Fruit fly (Drosophila melanogaster) whole organism, embryonic: Measurements from ENCODE around the gene CG17768.

Experiments
- CG1024 ChIP-seq: fragments of 200-800 bp; sonication (Bioruptor generic); IDR thresholded peaks from 2 replicates; pipeline ENCODE4 v1.3.6; 2022; ENCODE audit warnings: missing biosample characterization, missing genetic modification characterization
- CG10274 ChIP-seq: fragments of 200-800 bp; sonication (Bioruptor generic); optimal IDR thresholded peaks from 3 replicates; lab custom pipeline; 2017; ENCODE audit warnings: missing biosample characterization, mild to moderate bottlenecking, missing genetic modification characterization
- CG11695 ChIP-seq: fragments of 200-800 bp; sonication (Bioruptor generic); IDR thresholded peaks from 3 replicates; pipeline ENCODE4 v1.3.6; 2022; ENCODE audit warnings: missing biosample characterization, missing genetic modification characterization
- CG11696 ChIP-seq: fragments of 200-800 bp; sonication (Bioruptor generic); IDR thresholded peaks from 2 replicates; pipeline ENCODE4 v1.3.6; 2022; ENCODE audit warnings: missing biosample characterization, missing genetic modification characterization
- CG13775 ChIP-seq: fragments of 200-800 bp; sonication (Bioruptor generic); optimal IDR thresholded peaks from 3 replicates; lab custom pipeline; 2017; ENCODE audit warnings: missing biosample characterization, mild to moderate bottlenecking, missing genetic modification characterization
- CG14710 ChIP-seq: fragments of 200-800 bp; sonication (Bioruptor generic); optimal IDR thresholded peaks from 3 replicates; lab custom pipeline; 2019; ENCODE audit warnings: missing biosample characterization, mild to moderate bottlenecking, missing genetic modification characterization, moderate library complexity
- CG15269 ChIP-seq: fragments of 200-800 bp; sonication (Bioruptor generic); optimal IDR thresholded peaks from 2 replicates; lab custom pipeline; 2018; ENCODE audit warnings: missing biosample characterization, mild to moderate bottlenecking, missing genetic modification characterization, moderate library complexity
- CG1529 ChIP-seq: fragments of 200-800 bp; sonication (Bioruptor generic); optimal IDR thresholded peaks from 3 replicates; lab custom pipeline; 2018; ENCODE audit warnings: missing biosample characterization, missing genetic modification characterization
- CG1603 ChIP-seq: fragments of 200-800 bp; sonication (Bioruptor generic); optimal IDR thresholded peaks from 2 replicates; lab custom pipeline; 2019; ENCODE audit warnings: missing biosample characterization, mild to moderate bottlenecking, missing genetic modification characterization, moderate library complexity
- CG16813 ChIP-seq: fragments of 200-800 bp; sonication (Bioruptor generic); IDR thresholded peaks from 3 replicates; pipeline ENCODE4 v1.3.6; 2022; ENCODE audit warnings: missing biosample characterization, missing genetic modification characterization; ENCODE audit not compliant: partially characterized antibody
- CG16815 ChIP-seq: fragments of 200-800 bp; sonication (Bioruptor generic); optimal IDR thresholded peaks from 3 replicates; lab custom pipeline; 2017; ENCODE audit warnings: missing biosample characterization, mild to moderate bottlenecking, missing genetic modification characterization
- CG1792 ChIP-seq: fragments of 200-800 bp; sonication (Bioruptor generic); optimal IDR thresholded peaks from 2 replicates; lab custom pipeline; 2016; ENCODE audit warnings: missing biosample characterization, missing genetic modification characterization
- CG18599 ChIP-seq: fragments of 200-800 bp; sonication (Bioruptor generic); optimal IDR thresholded peaks from 3 replicates; lab custom pipeline; 2017; ENCODE audit warnings: missing biosample characterization, missing genetic modification characterization, mild to moderate bottlenecking, moderate library complexity, missing genetic modification reagents
- CG32772 ChIP-seq: fragments of 200-800 bp; sonication (Bioruptor generic); IDR thresholded peaks from 2 replicates; pipeline ENCODE4 v1.3.6; 2022; ENCODE audit warnings: missing biosample characterization, missing genetic modification characterization
- CG4424 ChIP-seq: fragments of 200-800 bp; sonication (Bioruptor generic); optimal IDR thresholded peaks from 3 replicates; lab custom pipeline; 2016; ENCODE audit warnings: missing biosample characterization, missing genetic modification characterization
- CG4617 ChIP-seq: fragments of 200-800 bp; sonication (Bioruptor generic); optimal IDR thresholded peaks from 3 replicates; lab custom pipeline; 2016; ENCODE audit warnings: missing biosample characterization, missing genetic modification characterization, borderline replicate concordance
- CG4707 ChIP-seq: fragments of 200-800 bp; sonication (Bioruptor generic); optimal IDR thresholded peaks from 2 replicates; lab custom pipeline; 2018; ENCODE audit warnings: missing biosample characterization, mild to moderate bottlenecking, missing genetic modification characterization, moderate library complexity
- CG4820 ChIP-seq: fragments of 200-800 bp; sonication (Bioruptor generic); optimal IDR thresholded peaks from 3 replicates; lab custom pipeline; 2016; ENCODE audit warnings: missing biosample characterization, missing genetic modification characterization
- CG6272 ChIP-seq: fragments of 200-800 bp; sonication (Bioruptor generic); IDR thresholded peaks from 2 replicates; pipeline ENCODE4 v1.3.6; 2022; ENCODE audit warnings: missing biosample characterization, missing genetic modification characterization
- CG6683 ChIP-seq: fragments of 200-800 bp; sonication (Bioruptor generic); optimal IDR thresholded peaks from 2 replicates; lab custom pipeline; 2017; ENCODE audit warnings: missing biosample characterization, mild to moderate bottlenecking, missing genetic modification characterization, missing genetic modification reagents
- CG6791 ChIP-seq: fragments of 200-800 bp; sonication (Bioruptor generic); IDR thresholded peaks from 3 replicates; pipeline ENCODE4 v1.3.6; 2022; ENCODE audit warnings: missing biosample characterization, missing genetic modification characterization; ENCODE audit not compliant: partially characterized antibody
- CG7357 ChIP-seq: fragments of 200-800 bp; sonication (Bioruptor generic); IDR thresholded peaks from 3 replicates; pipeline ENCODE4 v1.3.6; 2022; ENCODE audit warnings: missing biosample characterization, missing genetic modification characterization
- CG7786 ChIP-seq: fragments of 200-800 bp; sonication (Bioruptor generic); optimal IDR thresholded peaks from 2 replicates; lab custom pipeline; 2016; ENCODE audit warnings: missing biosample characterization, missing genetic modification characterization
- CG8478 ChIP-seq: fragments of >200 bp; optimal IDR thresholded peaks from 2 replicates; lab custom pipeline; 2018
- CG9727 ChIP-seq: fragments of 200-800 bp; sonication (Bioruptor generic); optimal IDR thresholded peaks from 3 replicates; lab custom pipeline; 2017; ENCODE audit warnings: missing biosample characterization, mild to moderate bottlenecking, missing genetic modification characterization
- CTCF ChIP-seq: fragments of 200-800 bp; sonication (Bioruptor generic); optimal IDR thresholded peaks from 2 replicates; lab custom pipeline; 2017; ENCODE audit warnings: missing biosample characterization, mild to moderate bottlenecking, missing genetic modification characterization, moderate library complexity
- CoRest ChIP-seq: fragments of 200-800 bp; sonication (Bioruptor generic); optimal IDR thresholded peaks from 3 replicates; lab custom pipeline; 2018; ENCODE audit warnings: missing biosample characterization, mild to moderate bottlenecking, missing genetic modification characterization, moderate library complexity
- CrebB ChIP-seq: fragments of 200-800 bp; sonication (Bioruptor generic); optimal IDR thresholded peaks from 3 replicates; lab custom pipeline; 2018; ENCODE audit warnings: missing biosample characterization, mild to moderate bottlenecking, missing genetic modification characterization
- Dip2 ChIP-seq: fragments of 200-800 bp; sonication (Bioruptor generic); IDR thresholded peaks from 2 replicates; pipeline ENCODE4 v1.3.6; 2022; ENCODE audit warnings: missing biosample characterization, missing genetic modification characterization
- Dp ChIP-seq: fragments of 200-800 bp; sonication (Bioruptor generic); optimal IDR thresholded peaks from 2 replicates; lab custom pipeline; 2018; ENCODE audit warnings: missing biosample characterization, mild to moderate bottlenecking, missing genetic modification characterization, moderate library complexity
- Drgx ChIP-seq: fragments of 200-800 bp; sonication (Bioruptor generic); IDR thresholded peaks from 2 replicates; pipeline ENCODE4 v1.3.6; 2022; ENCODE audit warnings: missing biosample characterization, missing genetic modification characterization
- GATAe ChIP-seq: fragments of 200-800 bp; sonication (Bioruptor generic); conservative IDR thresholded peaks from 2 replicates; pipeline ENCODE4 v1.3.6; 2022; ENCODE audit warnings: missing biosample characterization, missing genetic modification characterization
- MESR4 ChIP-seq: fragments of 200-800 bp; sonication (Bioruptor generic); optimal IDR thresholded peaks from 2 replicates; lab custom pipeline; 2018; ENCODE audit warnings: missing biosample characterization, mild to moderate bottlenecking, missing genetic modification characterization, moderate library complexity
- Med ChIP-seq: fragments of 200-800 bp; sonication (Bioruptor generic); peaks from one replicate; lab custom pipeline; 2016; ENCODE audit warnings: missing biosample characterization, missing genetic modification characterization, mild to moderate bottlenecking, inconsistent platforms, moderate library complexity
- Sox100B ChIP-seq: fragments of 200-800 bp; sonication (Bioruptor generic); optimal IDR thresholded peaks from 3 replicates; lab custom pipeline; 2018; ENCODE audit warnings: missing biosample characterization, mild to moderate bottlenecking, missing genetic modification characterization
- ci ChIP-seq: fragments of 200-800 bp; sonication (Bioruptor generic); IDR thresholded peaks from 3 replicates; pipeline ENCODE4 v1.3.6; 2022; ENCODE audit warnings: missing biosample characterization, missing genetic modification characterization
- croc ChIP-seq: fragments of 200-800 bp; sonication (Bioruptor generic); conservative IDR thresholded peaks from 3 replicates; pipeline ENCODE4 v1.3.6; 2022; ENCODE audit warnings: missing biosample characterization, missing genetic modification characterization
- crp ChIP-seq, 2 experiments: fragments of 200-800 bp; sonication (Bioruptor generic); optimal IDR thresholded peaks; 2 replicates in 1 of 2; 3 replicates in 1 of 2; lab custom pipeline; 2017; ENCODE audit warnings: missing biosample characterization in 2 of 2, missing genetic modification characterization in 2 of 2, mild to moderate bottlenecking in 1 of 2, moderate library complexity in 1 of 2
- en ChIP-seq: fragments of 200-800 bp; sonication (Bioruptor generic); optimal IDR thresholded peaks from 2 replicates; lab custom pipeline; 2016; ENCODE audit warnings: missing biosample characterization, missing genetic modification characterization
- fd3F ChIP-seq: fragments of 200-800 bp; sonication (Bioruptor generic); optimal IDR thresholded peaks from 2 replicates; lab custom pipeline; 2018; ENCODE audit warnings: missing biosample characterization, mild to moderate bottlenecking, missing genetic modification characterization, moderate library complexity
- hbn ChIP-seq: fragments of 200-800 bp; sonication (Bioruptor generic); IDR thresholded peaks from 2 replicates; pipeline ENCODE4 v1.3.6; 2022; ENCODE audit warnings: missing biosample characterization, missing genetic modification characterization; ENCODE audit not compliant: partially characterized antibody
- inv ChIP-seq: fragments of 200-800 bp; sonication (Bioruptor generic); IDR thresholded peaks from 2 replicates; pipeline ENCODE4 v1.3.6; 2022; ENCODE audit warnings: missing biosample characterization, missing genetic modification characterization; ENCODE audit not compliant: partially characterized antibody
- prd ChIP-seq, 3 experiments: fragments of >200 bp in 2 of 3; fragments of 200-800 bp in 1 of 3; sonication (Bioruptor generic) in 1 of 3; optimal IDR thresholded peaks in 2 of 3; IDR thresholded peaks in 1 of 3; 2 replicates in 2 of 3; 3 replicates in 1 of 3; pipeline versions ENCODE4 v1.3.6 to Lab custom; 2017 to 2022; ENCODE audit warnings: missing biosample characterization in 1 of 3, missing genetic modification characterization in 1 of 3
- pzg ChIP-seq: fragments of 200-800 bp; sonication (Bioruptor generic); optimal IDR thresholded peaks from 3 replicates; lab custom pipeline; 2018; ENCODE audit warnings: missing biosample characterization, mild to moderate bottlenecking, missing genetic modification characterization, moderate library complexity
- sens ChIP-seq: fragments of 200-800 bp; sonication (Bioruptor generic); peaks from one replicate; lab custom pipeline; 2016; ENCODE audit warnings: missing biosample characterization, missing genetic modification characterization
- so ChIP-seq: fragments of 200-800 bp; sonication (Bioruptor generic); IDR thresholded peaks from 3 replicates; pipeline ENCODE4 v1.3.6; 2022; ENCODE audit warnings: missing biosample characterization, missing genetic modification characterization
- stwl ChIP-seq: fragments of 200-800 bp; sonication (Bioruptor generic); optimal IDR thresholded peaks from 3 replicates; lab custom pipeline; 2018; ENCODE audit warnings: missing biosample characterization, mild to moderate bottlenecking, missing genetic modification characterization, moderate library complexity
- sug ChIP-seq: fragments of 200-800 bp; optimal IDR thresholded peaks from 2 replicates; lab custom pipeline; 2019; ENCODE audit warnings: missing biosample characterization, mild to moderate bottlenecking, missing genetic modification characterization, moderate library complexity
- trem ChIP-seq: fragments of 200-800 bp; optimal IDR thresholded peaks from 3 replicates; lab custom pipeline; 2019; ENCODE audit warnings: missing biosample characterization, mild to moderate bottlenecking, missing genetic modification characterization, moderate library complexity
- vnd ChIP-seq: fragments of 200-800 bp; sonication (Bioruptor generic); IDR thresholded peaks from 3 replicates; pipeline ENCODE4 v1.3.6; 2022; ENCODE audit warnings: missing biosample characterization, missing genetic modification characterization; ENCODE audit not compliant: partially characterized antibody
- wor ChIP-seq: fragments of 200-800 bp; sonication (Bioruptor generic); IDR thresholded peaks from 2 replicates; pipeline ENCODE4 v1.3.6; 2022; ENCODE audit warnings: missing biosample characterization, missing genetic modification characterization

CG17768 gene

dm6 chr2L:10439174-10439573, 34.2 kb upstream of the CG17768 start, which contains the start of gene Nse4 (continued):
- TF ChIP-seq pzg, result peak; percentile 61
- peak; percentile 86 for TF ChIP-seq CG1024 (GFP tag; lab: Robert Waterston, UW)
- peak; percentile 37 for TF ChIP-seq trem
- TF ChIP-seq crp (GFP tag; optimal IDR thresholded peaks at IDR 0.05; lab: Kevin White, UChicago), result peak in 1 of 2 experiments; percentile 70
- no peak for TF ChIP-seq CrebB (tag; lab: Kevin White, UChicago)
- no peak for TF ChIP-seq Med
- no peak for TF ChIP-seq so
- TF ChIP-seq CG6791 (GFP tag; lab: Robert Waterston, UW), result peak; percentile 90
- TF ChIP-seq Dip2 (GFP tag; lab: Robert Waterston, UW), result no peak
- no peak for TF ChIP-seq CG11695 (GFP tag; lab: Robert Waterston, UW)
- no peak for TF ChIP-seq CG1792 (GFP tag; lab: Kevin White, UChicago)
- TF ChIP-seq sens, result peak; percentile 75
- peak; percentile 82 for TF ChIP-seq CG16813
- no peak for TF ChIP-seq CG1529 (GFP tag; lab: Kevin White, UChicago)
- no peak for TF ChIP-seq CG6272 (GFP tag; lab: Robert Waterston, UW)
- no peak for TF ChIP-seq Drgx (GFP tag; lab: Robert Waterston, UW)
- no peak for TF ChIP-seq prd (optimal IDR thresholded peaks at IDR 0.05; lab: Kevin White, UChicago)
- TF ChIP-seq prd (GFP tag; IDR thresholded peaks at IDR 0.05; lab: Robert Waterston, UW), result no peak
- TF ChIP-seq Dp, result peak; percentile 75
- TF ChIP-seq Sox100B (GFP tag; lab: Kevin White, UChicago), result no peak
- TF ChIP-seq CG7357 (GFP tag; lab: Robert Waterston, UW), result peak; percentile 85
- no peak for TF ChIP-seq CG32772 (GFP tag; lab: Robert Waterston, UW)
- peak; percentile 34 for TF ChIP-seq CG14710 (tag; lab: Kevin White, UChicago)
- TF ChIP-seq CoRest (tag; lab: Kevin White, UChicago), result peak; percentile 5
- peak; percentile 41 for TF ChIP-seq CG4617 (GFP tag; lab: Kevin White, UChicago)
- no peak for TF ChIP-seq CG4707
- no peak for TF ChIP-seq CG11696 (GFP tag; lab: Robert Waterston, UW)
- peak; percentile 2 for TF ChIP-seq sug (tag; lab: Kevin White, UChicago)
- TF ChIP-seq CG13775 (GFP tag; lab: Kevin White, UChicago), result no peak
- TF ChIP-seq stwl (tag; lab: Kevin White, UChicago), result peak; percentile 79
- no peak for TF ChIP-seq CG9727
- TF ChIP-seq CG1603, result peak; percentile 99
- no peak for TF ChIP-seq CG4820 (GFP tag; lab: Kevin White, UChicago)
- no peak for TF ChIP-seq CG7786
- TF ChIP-seq ci (GFP tag; lab: Robert Waterston, UW), result no peak
- peak; percentile 68 for TF ChIP-seq hbn (GFP tag; lab: Robert Waterston, UW)
- TF ChIP-seq CG10274 (GFP tag; lab: Kevin White, UChicago), result no peak
- TF ChIP-seq inv (GFP tag; lab: Robert Waterston, UW), result peak; percentile 73
- TF ChIP-seq GATAe, result no peak
- no peak for TF ChIP-seq en (GFP tag; lab: Kevin White, UChicago)
- TF ChIP-seq CG15269 (tag; lab: Kevin White, UChicago), result no peak
- no peak for TF ChIP-seq CG18599 (GFP tag; lab: Kevin White, UChicago)
- no peak for TF ChIP-seq fd3F (GFP tag; lab: Kevin White, UChicago)
- no peak for TF ChIP-seq wor
- TF ChIP-seq CG6683, result no peak
- TF ChIP-seq CG8478, result no peak
- TF ChIP-seq MESR4 (GFP tag; lab: Kevin White, UChicago), result peak; percentile 16
- TF ChIP-seq CTCF, result no peak
- no peak for TF ChIP-seq CG4424 (GFP tag; lab: Kevin White, UChicago)
- no peak for TF ChIP-seq CG16815 (GFP tag; lab: Kevin White, UChicago)
- peak; percentile 88 for TF ChIP-seq vnd
- no peak for TF ChIP-seq croc (GFP tag; lab: Robert Waterston, UW)
